Worm (Caenorhabditis elegans) whole organism, L1 larva: Measurements from ENCODE around the gene Y42G9A.2.

Experiments used
- ceh-8 ChIP-seq: fragments of 200-800 bp; sonication (Bioruptor generic); optimal IDR thresholded peaks from 2 replicates; lab custom pipeline; 2018; ENCODE audit warnings: mild to moderate bottlenecking, missing genetic modification characterization, moderate library complexity, missing compliant biosample characterization
- elt-3 ChIP-seq, 6 experiments: fragments of 150-350 bp in 1 of 6; sonication (generic microtip); optimal IDR thresholded peaks; 2 replicates each; lab custom pipeline; 2017 to 2018; ENCODE audit warnings: missing biosample characterization in 6 of 6, missing genetic modification characterization in 6 of 6, inconsistent platforms in 1 of 6

ce11 chrIII:6144390-6144962 lies 3.5 kb upstream of the Y42G9A.2 start:
- TF ChIP-seq ceh-8 (GFP tag; lab: Kevin White, UChicago) (no peak), elt-3 (tag; optimal IDR thresholded peaks at IDR 0.05; lab: Kevin White, UChicago) (peak in 3 of 6 experiments; percentile 40 to 91 (median 52))
